Worm (Caenorhabditis elegans) whole organism, midembryonic: Measurements from ENCODE around the gene gcc-2.

Experiments used
- T22C8.4 ChIP-seq: fragments of 200-800 bp; sonication (Bioruptor generic); IDR thresholded peaks from 2 replicates; pipeline ENCODE4 v1.3.6; 2022; ENCODE audit warnings: missing genetic modification characterization, missing compliant biosample characterization
- cog-1 ChIP-seq: sonication (generic microtip); optimal IDR thresholded peaks from 2 replicates; lab custom pipeline; 2016; ENCODE audit warnings: missing genetic modification characterization, missing compliant biosample characterization
- flt-1 ChIP-seq: fragments of 200-800 bp; sonication (Bioruptor generic); IDR thresholded peaks from 2 replicates; pipeline ENCODE4 v1.3.6; 2022; ENCODE audit warnings: missing genetic modification characterization, missing compliant biosample characterization
- klf-2 ChIP-seq: fragments of 200-800 bp; sonication (Bioruptor generic); conservative IDR thresholded peaks from 2 replicates; pipeline ENCODE4 v1.3.6; 2022; ENCODE audit warnings: missing genetic modification reagents, missing genetic modification characterization, missing compliant biosample characterization
- med-1 ChIP-seq: sonication (generic microtip); optimal IDR thresholded peaks from 2 replicates; lab custom pipeline; 2017; ENCODE audit warnings: missing genetic modification characterization, mild to moderate bottlenecking, missing compliant biosample characterization, antibody characterized with exemption, missing genetic modification reagents; ENCODE audit not compliant: insufficient read depth
- ref-1 ChIP-seq: fragments of 200-800 bp; sonication (Bioruptor generic); conservative IDR thresholded peaks from 2 replicates; pipeline ENCODE4 v1.3.6; 2022; ENCODE audit warnings: missing genetic modification reagents, missing genetic modification characterization, missing compliant biosample characterization
- tab-1 ChIP-seq: fragments of 200-800 bp; sonication (Bioruptor generic); IDR thresholded peaks from 2 replicates; pipeline ENCODE4 v1.3.6; 2022; ENCODE audit warnings: missing genetic modification characterization, missing compliant biosample characterization
- ztf-23 ChIP-seq: fragments of 200-800 bp; sonication (Bioruptor generic); IDR thresholded peaks from 2 replicates; pipeline ENCODE4 v1.3.6; 2022; ENCODE audit warnings: missing genetic modification reagents, missing genetic modification characterization, missing compliant biosample characterization
- ztf-29 ChIP-seq: fragments of 200-800 bp; sonication (Bioruptor generic); IDR thresholded peaks from 2 replicates; pipeline ENCODE4 v1.3.6; 2022; ENCODE audit warnings: missing genetic modification reagents, missing genetic modification characterization, missing compliant biosample characterization

The gcc-2 gene

ce11 chrIII:9762093-9762748, at the start of gene gcc-2:
Gene gcc-2, minus strand, starts transcription at chrIII:9762143.
- no peak for TF ChIP-seq ref-1 (GFP tag; lab: Robert Waterston, UW)
- TF ChIP-seq T22C8.4 (GFP tag; lab: Robert Waterston, UW), result no peak
- TF ChIP-seq cog-1, result no peak
- TF ChIP-seq klf-2 (GFP tag; lab: Robert Waterston, UW), result no peak

- no peak for TF ChIP-seq tab-1
- TF ChIP-seq T22C8.4 (GFP tag; lab: Robert Waterston, UW), result no peak
- TF ChIP-seq ztf-29 (GFP tag; lab: Robert Waterston, UW), result no peak
- TF ChIP-seq klf-2 (GFP tag; lab: Robert Waterston, UW), result no peak
- no peak for TF ChIP-seq med-1
- no peak for TF ChIP-seq ztf-23 (GFP tag; lab: Robert Waterston, UW)
- TF ChIP-seq ref-1 (GFP tag; lab: Robert Waterston, UW), result no peak
- no peak for TF ChIP-seq flt-1
- no peak for TF ChIP-seq cog-1
Measured at ce11 chrIII:9808179-9808578, 46.2 kb upstream of the gcc-2 start, which contains the start of gene gtap-2. Gene gtap-2, plus strand, starts transcription at chrIII:9808544.

- no peak for TF ChIP-seq ref-1 (GFP tag; lab: Robert Waterston, UW)
- TF ChIP-seq ztf-23 (GFP tag; lab: Robert Waterston, UW), result no peak
- TF ChIP-seq tab-1, result no peak
- TF ChIP-seq med-1, result no peak
- no peak for TF ChIP-seq flt-1
Measured at ce11 chrIII:9807560-9808046, 45.7 kb upstream of the gcc-2 start.

- no peak for TF ChIP-seq ztf-23 (GFP tag; lab: Robert Waterston, UW)
- no peak for TF ChIP-seq T22C8.4 (GFP tag; lab: Robert Waterston, UW)
- TF ChIP-seq cog-1, result no peak
- TF ChIP-seq klf-2 (GFP tag; lab: Robert Waterston, UW), result no peak
- no peak for TF ChIP-seq tab-1
- TF ChIP-seq med-1, result no peak
- no peak for TF ChIP-seq flt-1
- TF ChIP-seq ref-1 (GFP tag; lab: Robert Waterston, UW), result no peak
- TF ChIP-seq ztf-29 (GFP tag; lab: Robert Waterston, UW), result no peak
Measured at ce11 chrIII:9806968-9807559, 45.1 kb upstream of the gcc-2 start, which contains the start of gene ZK632.4. Gene ZK632.4, minus strand, starts transcription at chrIII:9807454.

ce11 chrIII:9804997-9805610, 43.2 kb upstream of the gcc-2 start, which contains the start of gene riok-3:
Gene riok-3, minus strand, starts transcription at chrIII:9805011.
- TF ChIP-seq med-1, result no peak
- TF ChIP-seq ztf-23 (GFP tag; lab: Robert Waterston, UW), result no peak
- no peak for TF ChIP-seq flt-1
- TF ChIP-seq cog-1, result no peak
- TF ChIP-seq ztf-29 (GFP tag; lab: Robert Waterston, UW), result no peak
- TF ChIP-seq klf-2 (GFP tag; lab: Robert Waterston, UW), result no peak
- no peak for TF ChIP-seq T22C8.4 (GFP tag; lab: Robert Waterston, UW)
- no peak for TF ChIP-seq tab-1
- TF ChIP-seq ref-1 (GFP tag; lab: Robert Waterston, UW), result no peak

- TF ChIP-seq klf-2 (GFP tag; lab: Robert Waterston, UW) (no peak), ztf-29 (GFP tag; lab: Robert Waterston, UW) (no peak), cog-1 (no peak), tab-1 (no peak), flt-1 (no peak), ref-1 (GFP tag; lab: Robert Waterston, UW) (no peak), T22C8.4 (GFP tag; lab: Robert Waterston, UW) (no peak), med-1 (no peak), ztf-23 (GFP tag; lab: Robert Waterston, UW) (no peak)
Measured at ce11 chrIII:9802045-9802444, 40.1 kb upstream of the gcc-2 start.

ce11 chrIII:9798478-9799157, 36.7 kb upstream of the gcc-2 start, which contains the start of gene ZK632.2:
Gene ZK632.2, plus strand, starts transcription at chrIII:9799107.
- TF ChIP-seq cog-1 (no peak), ztf-23 (GFP tag; lab: Robert Waterston, UW) (no peak), med-1 (no peak), ztf-29 (GFP tag; lab: Robert Waterston, UW) (no peak), tab-1 (no peak), T22C8.4 (GFP tag; lab: Robert Waterston, UW) (no peak), flt-1 (no peak), ref-1 (GFP tag; lab: Robert Waterston, UW) (no peak), klf-2 (GFP tag; lab: Robert Waterston, UW) (no peak)

- TF ChIP-seq cog-1 (no peak), flt-1 (no peak), klf-2 (GFP tag; lab: Robert Waterston, UW) (no peak), ref-1 (GFP tag; lab: Robert Waterston, UW) (no peak), med-1 (no peak), T22C8.4 (GFP tag; lab: Robert Waterston, UW) (no peak), tab-1 (no peak), ztf-23 (GFP tag; lab: Robert Waterston, UW) (no peak), ztf-29 (GFP tag; lab: Robert Waterston, UW) (no peak)
Measured at ce11 chrIII:9796448-9796847, 34.5 kb upstream of the gcc-2 start, which contains the start of gene srxa-10. Gene srxa-10, minus strand, starts transcription at chrIII:9796548.
